Worm (Caenorhabditis elegans): ENCODE measurements around the gene Y72A10A.1.

Gene Y72A10A.1

DNA sequence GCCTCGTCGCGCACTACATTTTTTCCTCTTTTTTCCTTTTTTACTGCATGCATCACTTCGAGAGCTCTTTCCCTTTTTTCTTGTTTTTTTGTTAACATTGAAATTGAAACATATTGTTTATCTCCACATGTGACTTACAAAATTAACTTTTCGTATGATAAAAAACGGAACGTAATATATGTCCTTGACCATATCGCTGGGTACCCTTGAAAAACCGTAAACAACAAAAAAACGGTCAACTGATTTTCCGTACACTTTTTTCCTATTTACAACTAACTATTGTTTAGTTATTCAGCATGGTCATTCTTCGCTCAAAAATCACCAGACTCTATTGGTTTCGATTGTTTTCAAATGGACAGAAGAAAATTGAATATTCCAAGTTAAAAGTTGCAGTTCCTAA, 16.1 kb downstream of the Y72A10A.1 start, which contains the start of gene nnt-1:
Gene nnt-1 (plus strand): TSS at position 286 of the 400 bp plus-strand sequence.
- no peak for TF ChIP-seq lin-13 (tag; optimal IDR thresholded peaks at IDR 0.05)
- no peak for TF ChIP-seq blmp-1 (tag; optimal IDR thresholded peaks at IDR 0.05)
- TF ChIP-seq unc-39 (tag; optimal IDR thresholded peaks at IDR 0.05) = no peak
- no peak for TF ChIP-seq mls-2 (tag; optimal IDR thresholded peaks at IDR 0.05)
- TF ChIP-seq elt-1 (tag; optimal IDR thresholded peaks at IDR 0.05; ENCODE audit: borderline replicate concordance, insufficient read depth) = no peak
- no peak for TF ChIP-seq snpc-4 (tag; optimal IDR thresholded peaks at IDR 0.05)
- no peak for TF ChIP-seq ztf-11 (tag; optimal IDR thresholded peaks at IDR 0.05)
- TF ChIP-seq flh-1 (GFP tag; optimal IDR thresholded peaks at IDR 0.05) = no peak
- no peak for TF ChIP-seq drap-1 (GFP tag; optimal IDR thresholded peaks at IDR 0.05)
- no peak for TF ChIP-seq sem-2 (GFP tag; optimal IDR thresholded peaks at IDR 0.05)
- TF ChIP-seq nhr-2 (tag; optimal IDR thresholded peaks at IDR 0.05) = no peak
- no peak for TF ChIP-seq ces-1 (GFP tag; optimal IDR thresholded peaks at IDR 0.05)
- TF ChIP-seq nhr-12 (tag; optimal IDR thresholded peaks at IDR 0.05) = no peak
- no peak for TF ChIP-seq ceh-39 (tag; optimal IDR thresholded peaks at IDR 0.05)
- TF ChIP-seq M03D4.4 (tag; optimal IDR thresholded peaks at IDR 0.05) = no peak

DNA sequence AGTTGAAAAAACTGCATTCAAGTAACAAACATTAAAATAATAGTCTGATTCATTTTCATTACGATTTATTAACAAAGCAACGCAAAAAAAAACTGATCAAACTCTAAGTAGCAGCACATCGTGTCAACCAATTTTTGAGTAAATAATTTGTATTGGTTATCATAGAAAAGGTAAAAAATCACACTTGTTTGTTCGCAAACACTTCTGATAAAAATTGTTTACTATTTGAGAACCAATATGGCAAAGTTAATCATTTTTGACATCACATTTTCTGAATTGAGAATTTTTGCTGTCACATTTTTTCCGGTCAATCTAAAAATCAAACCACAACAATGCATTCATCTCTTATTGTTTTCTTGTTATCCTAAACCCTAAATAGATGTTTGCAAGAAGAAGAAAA, 16.9 kb downstream of the Y72A10A.1 start:
- TF ChIP-seq hlh-1 (tag; optimal IDR thresholded peaks at IDR 0.05) (no peak), mep-1 (tag; optimal IDR thresholded peaks at IDR 0.05) (no peak), nhr-237 (tag; optimal IDR thresholded peaks at IDR 0.05) (no peak), bed-3 (GFP tag; optimal IDR thresholded peaks at IDR 0.05) (no peak), mab-5 (tag; optimal IDR thresholded peaks at IDR 0.05) (no peak), snpc-4 (tag; optimal IDR thresholded peaks at IDR 0.05) (no peak), unc-39 (tag; optimal IDR thresholded peaks at IDR 0.05) (no peak), ceh-83 (GFP tag; optimal IDR thresholded peaks at IDR 0.05) (no peak), lsy-2 (tag; optimal IDR thresholded peaks at IDR 0.05) (no peak), ceh-39 (tag; optimal IDR thresholded peaks at IDR 0.05) (no peak), pha-4 (tag; optimal IDR thresholded peaks at IDR 0.05) (no peak), zip-8 (tag; optimal IDR thresholded peaks at IDR 0.05) (no peak), drap-1 (GFP tag; optimal IDR thresholded peaks at IDR 0.05) (no peak), nhr-12 (tag; optimal IDR thresholded peaks at IDR 0.05) (no peak), ces-1 (GFP tag; optimal IDR thresholded peaks at IDR 0.05) (no peak), nhr-28 (tag; optimal IDR thresholded peaks at IDR 0.05) (no peak)

DNA sequence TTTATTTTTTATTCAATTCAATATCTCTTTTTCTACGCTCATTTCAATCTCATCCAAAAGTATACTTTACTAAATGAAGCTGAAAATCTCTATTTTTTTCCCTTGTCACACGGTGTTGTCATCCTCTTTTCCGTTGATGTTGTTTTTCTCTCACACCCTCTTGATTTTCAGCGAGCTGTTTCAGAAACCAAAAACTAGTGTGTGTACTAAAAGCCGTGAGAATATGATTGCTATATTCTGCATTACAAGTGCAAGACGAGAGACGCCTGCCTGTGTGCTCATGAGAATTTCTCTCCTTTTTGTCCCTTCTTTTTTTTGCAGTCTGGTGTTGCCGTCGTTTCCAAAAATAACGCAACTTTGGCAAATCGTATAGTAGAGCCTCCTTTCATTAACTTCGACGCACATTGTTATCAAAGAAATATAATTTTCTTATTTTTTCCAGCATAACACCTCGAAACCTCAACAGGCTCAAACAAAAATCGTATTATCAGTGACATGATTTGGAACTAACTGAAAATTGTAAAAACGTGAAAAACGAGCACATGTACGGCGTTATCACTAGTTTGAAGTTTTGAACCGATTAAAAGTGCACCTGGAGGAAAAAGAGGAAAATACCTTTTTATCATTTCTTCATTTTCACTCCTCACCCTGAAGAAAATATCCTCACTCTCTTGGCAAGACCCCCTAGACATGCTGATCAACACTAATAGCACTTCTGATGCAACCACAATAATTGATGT, 19.9 kb downstream of the Y72A10A.1 start, which contains the start of gene C15H9.2:
Gene C15H9.2 (plus strand): TSS at position 441 of the 740 bp plus-strand sequence.
- TF ChIP-seq flh-1 (GFP tag; optimal IDR thresholded peaks at IDR 0.05) = no peak
- TF ChIP-seq ceh-83 (GFP tag; optimal IDR thresholded peaks at IDR 0.05) = no peak
- no peak for TF ChIP-seq drap-1 (GFP tag; optimal IDR thresholded peaks at IDR 0.05)
- TF ChIP-seq ham-2 (GFP tag; optimal IDR thresholded peaks at IDR 0.05) = no peak
- no peak for TF ChIP-seq tbx-8 (GFP tag; optimal IDR thresholded peaks at IDR 0.05)
- TF ChIP-seq nhr-12 (tag; optimal IDR thresholded peaks at IDR 0.05) = no peak

DNA sequence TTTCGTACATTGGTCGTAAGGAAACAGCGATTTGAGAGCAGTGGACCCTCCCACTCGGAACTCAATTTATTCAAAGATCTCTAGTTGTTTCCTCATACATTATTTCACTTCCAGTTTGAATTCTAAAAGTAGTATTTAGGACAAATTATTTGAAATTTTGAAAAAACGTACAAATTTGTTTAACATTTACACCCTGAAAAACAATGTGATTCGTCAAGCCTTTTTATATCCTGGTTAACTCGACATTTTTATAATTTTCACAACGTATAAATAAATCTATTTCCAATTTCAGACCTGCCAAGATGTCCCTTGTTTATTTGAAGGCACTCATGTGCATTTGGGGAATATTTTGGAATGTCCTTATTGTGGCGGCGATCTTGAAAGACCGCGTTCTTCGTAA, 22.6 kb downstream of the Y72A10A.1 start, which contains the start of gene C15H9.3:
Gene C15H9.3 (plus strand): TSS at position 301 of the 400 bp plus-strand sequence.
- TF ChIP-seq mls-2 (tag; optimal IDR thresholded peaks at IDR 0.05) (no peak), mep-1 (tag; optimal IDR thresholded peaks at IDR 0.05) (no peak), nhr-28 (tag; optimal IDR thresholded peaks at IDR 0.05) (no peak), snpc-4 (tag; optimal IDR thresholded peaks at IDR 0.05) (no peak), unc-62 (GFP tag; optimal IDR thresholded peaks at IDR 0.05) (no peak), elt-3 (tag; optimal IDR thresholded peaks at IDR 0.05) (no peak), ceh-43 (GFP tag; optimal IDR thresholded peaks at IDR 0.05) (no peak), mab-5 (tag; optimal IDR thresholded peaks at IDR 0.05) (no peak), unc-120 (tag; optimal IDR thresholded peaks at IDR 0.05; ENCODE audit: poor library complexity, severe bottlenecking) (no peak), sptf-1 (tag; optimal IDR thresholded peaks at IDR 0.05) (no peak), ces-1 (GFP tag; optimal IDR thresholded peaks at IDR 0.05) (no peak)

DNA sequence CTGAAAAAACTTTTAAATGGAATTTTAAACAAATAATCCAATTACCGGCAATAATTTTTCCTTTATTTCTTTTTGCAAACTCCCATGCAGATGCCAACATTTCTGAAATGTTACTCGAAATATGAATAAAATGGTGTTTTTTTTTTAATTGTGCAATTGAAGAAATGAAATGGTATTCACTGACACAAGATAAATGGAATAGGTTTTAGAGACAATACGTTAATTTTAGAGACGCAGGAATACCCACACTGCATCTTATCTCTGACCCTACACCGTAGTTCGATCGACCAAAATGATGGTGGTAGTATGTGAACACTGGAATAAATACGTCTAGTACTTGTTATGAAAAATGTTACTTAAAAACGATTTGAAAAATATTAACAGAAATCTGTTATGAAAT, 25.3 kb downstream of the Y72A10A.1 start, which contains the start of gene prx-3:
Gene prx-3 (minus strand): TSS at position 101 of the 400 bp plus-strand sequence.
- TF ChIP-seq nhr-2 (tag; optimal IDR thresholded peaks at IDR 0.05) = no peak
- no peak for TF ChIP-seq nhr-237 (tag; optimal IDR thresholded peaks at IDR 0.05)
- no peak for TF ChIP-seq mls-2 (tag; optimal IDR thresholded peaks at IDR 0.05)
- no peak for TF ChIP-seq snpc-4 (tag; optimal IDR thresholded peaks at IDR 0.05)
